Fruit fly (Drosophila melanogaster): ENCODE data around the gene ncd.
A peak's percentile ranks its signal among the peaks of the same experiment; 100 is the strongest.

The ncd gene

DNA sequence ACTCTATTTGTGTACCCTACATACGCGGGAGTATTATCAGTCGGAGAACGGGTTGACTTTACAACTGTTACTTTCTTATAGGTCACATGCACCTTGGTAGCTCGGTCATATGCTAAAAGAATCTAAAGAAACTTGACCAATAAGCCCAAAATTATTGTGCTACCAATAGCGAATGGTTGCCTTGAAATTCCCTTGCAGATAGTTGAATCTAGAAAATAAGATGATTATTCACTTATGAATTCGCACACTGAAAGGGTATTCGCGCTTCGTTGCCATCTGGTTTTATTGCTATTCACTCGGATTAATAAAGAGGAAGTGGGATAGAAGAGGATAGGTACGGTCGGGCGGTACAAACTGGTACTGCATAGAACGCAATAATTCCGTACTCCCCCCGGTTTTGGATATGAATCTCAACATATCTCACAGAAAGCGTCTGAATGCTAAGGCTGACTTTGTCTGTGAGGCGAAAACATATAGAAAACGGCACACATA lies 33.0 kb downstream of the ncd start (continued):
- TF ChIP-seq stwl (tag; optimal IDR thresholded peaks at IDR 0.05), result no peak
- peak; percentile 89 for TF ChIP-seq kay (GFP tag; optimal IDR thresholded peaks at IDR 0.05)
- TF ChIP-seq ac (GFP tag; optimal IDR thresholded peaks at IDR 0.05), result no peak
- TF ChIP-seq Xbp1 (GFP tag; optimal IDR thresholded peaks at IDR 0.05), result peak; percentile 72
- peak; percentile 81 for TF ChIP-seq CG18599 (GFP tag; optimal IDR thresholded peaks at IDR 0.05)
- TF ChIP-seq CG1603 (tag; optimal IDR thresholded peaks at IDR 0.05), result peak; percentile 23
- no peak for TF ChIP-seq Spps (tag; optimal IDR thresholded peaks at IDR 0.05)
- TF ChIP-seq CG6683 (GFP tag; optimal IDR thresholded peaks at IDR 0.05), result peak; percentile 22
- peak; percentile 16 for TF ChIP-seq ERR (GFP tag; optimal IDR thresholded peaks at IDR 0.05)
- TF ChIP-seq CG32532 (GFP tag; IDR thresholded peaks at IDR 0.05), result peak; percentile 82
- no peak for TF ChIP-seq TFAM (GFP tag; optimal IDR thresholded peaks at IDR 0.05)
- TF ChIP-seq CG10321 (GFP tag; IDR thresholded peaks at IDR 0.05), result no peak
- TF ChIP-seq CG11398 (GFP tag; optimal IDR thresholded peaks at IDR 0.05), result peak; percentile 68
- peak; percentile 9 for TF ChIP-seq CG12744 (GFP tag; optimal IDR thresholded peaks at IDR 0.05)
- peak; percentile 81 for TF ChIP-seq fd3F (GFP tag; optimal IDR thresholded peaks at IDR 0.05)
- TF ChIP-seq chn (GFP tag; optimal IDR thresholded peaks at IDR 0.05), result peak; percentile 53
- TF ChIP-seq Adf1 (GFP tag; IDR thresholded peaks at IDR 0.05), result no peak; the same call in 1 of the 2 replicates
- TF ChIP-seq eve (GFP tag; optimal IDR thresholded peaks at IDR 0.05), result peak in 1 of 2 experiments; percentile 96
- TF ChIP-seq CG4730 (GFP tag; IDR thresholded peaks at IDR 0.05), result peak; percentile 64; the same call in 1 of the 2 replicates
- peak; percentile 98 for TF ChIP-seq Ets65A (GFP tag)
- TF ChIP-seq GATAe (GFP tag; conservative IDR thresholded peaks at IDR 0.05), result peak; percentile 91
- TF ChIP-seq CG12236 (GFP tag; optimal IDR thresholded peaks at IDR 0.05), result peak; percentile 31
- peak; percentile 71 for TF ChIP-seq Dek (tag; optimal IDR thresholded peaks at IDR 0.05)
- peak; percentile 47 for TF ChIP-seq CG14965 (GFP tag; optimal IDR thresholded peaks at IDR 0.05; ENCODE audit: borderline replicate concordance)
- 0 out of 2 replicates have a peak, but pooled peaks have one; percentile 10 for TF ChIP-seq Dip2 (GFP tag; IDR thresholded peaks at IDR 0.05)
- TF ChIP-seq Ssrp (tag; optimal IDR thresholded peaks at IDR 0.05), result peak; percentile 73
- no peak for TF ChIP-seq gcm (GFP tag; optimal IDR thresholded peaks at IDR 0.05)
- no peak for TF ChIP-seq cad (GFP tag; optimal IDR thresholded peaks at IDR 0.05)
- peak; percentile 72; the same call in 3 of the 4 replicates for TF ChIP-seq Gug (GFP tag; IDR thresholded peaks at IDR 0.05)
- TF ChIP-seq shn (GFP tag; optimal IDR thresholded peaks at IDR 0.05), result peak; percentile 89
- TF ChIP-seq HmgD (GFP tag; optimal IDR thresholded peaks at IDR 0.05), result no peak
- peak; percentile 57 for TF ChIP-seq CG3163 (GFP tag; optimal IDR thresholded peaks at IDR 0.05)
- peak; percentile 75 for TF ChIP-seq CG13775 (GFP tag; optimal IDR thresholded peaks at IDR 0.05)
- TF ChIP-seq lbe (GFP tag; optimal IDR thresholded peaks at IDR 0.05), result no peak
- TF ChIP-seq CG1529 (GFP tag; optimal IDR thresholded peaks at IDR 0.05), result peak; percentile 32
- TF ChIP-seq CG16863 (GFP tag; optimal IDR thresholded peaks at IDR 0.05), result peak; percentile 68
- TF ChIP-seq HLH54F (GFP tag; optimal IDR thresholded peaks at IDR 0.05), result peak; percentile 89
- TF ChIP-seq CG16813 (GFP tag; IDR thresholded peaks at IDR 0.05; ENCODE audit: partially characterized antibody), result no peak
- no peak for TF ChIP-seq trem (tag; optimal IDR thresholded peaks at IDR 0.05)
- TF ChIP-seq jing (GFP tag; optimal IDR thresholded peaks at IDR 0.05), result peak; percentile 52
- peak; percentile 41 for TF ChIP-seq CG11723 (GFP tag; optimal IDR thresholded peaks at IDR 0.05)
- TF ChIP-seq CG7786 (GFP tag; optimal IDR thresholded peaks at IDR 0.05), result peak; percentile 92
- TF ChIP-seq onecut (GFP tag; IDR thresholded peaks at IDR 0.05), result peak; percentile 10; the same call in 1 of the 2 replicates
- TF ChIP-seq CG32767 (GFP tag; IDR thresholded peaks at IDR 0.05), result no peak
- no peak for TF ChIP-seq aop (GFP tag; IDR thresholded peaks at IDR 0.05)
- TF ChIP-seq CG9876 (GFP tag; optimal IDR thresholded peaks at IDR 0.05), result no peak
- TF ChIP-seq tin (GFP tag; optimal IDR thresholded peaks at IDR 0.05), result peak; percentile 68
- peak; percentile 58 for TF ChIP-seq her (GFP tag; optimal IDR thresholded peaks at IDR 0.05)
- no peak for TF ChIP-seq CG1832 (GFP tag; optimal IDR thresholded peaks at IDR 0.05)
- TF ChIP-seq CG10267 (tag; optimal IDR thresholded peaks at IDR 0.05), result no peak
- peak; percentile 66 for TF ChIP-seq CG10366 (GFP tag; IDR thresholded peaks at IDR 0.05)

All from whole organism, embryonic.